Worm (Caenorhabditis elegans) whole organism, early embryonic: ENCODE data around the gene sox-4.

Experiments used
- ama-1 ChIP-seq: fragments of 150-350 bp; optimal IDR thresholded peaks from 2 replicates; lab custom pipeline; 2014
- ceh-13 ChIP-seq: fragments of 200-800 bp; sonication (Bioruptor generic); optimal IDR thresholded peaks from 2 replicates; lab custom pipeline; 2018; ENCODE audit warnings: mild to moderate bottlenecking, missing genetic modification characterization, missing compliant biosample characterization
- flt-1 ChIP-seq: fragments of 200-800 bp; sonication (Bioruptor generic); IDR thresholded peaks from 2 replicates; pipeline ENCODE4 v1.3.6; 2022; ENCODE audit warnings: missing genetic modification characterization, missing compliant biosample characterization
- hmg-4 ChIP-seq: fragments of 200-800 bp; sonication (Bioruptor generic); optimal IDR thresholded peaks from 2 replicates; lab custom pipeline; 2018; ENCODE audit warnings: mild to moderate bottlenecking, missing genetic modification characterization, missing compliant biosample characterization
- sea-1 ChIP-seq: fragments of 200-800 bp; sonication (Bioruptor generic); conservative IDR thresholded peaks from 2 replicates; pipeline ENCODE4 v1.3.6; 2022; ENCODE audit warnings: missing genetic modification characterization, missing compliant biosample characterization
- tbx-37 ChIP-seq: fragments of 200-800 bp; sonication (Bioruptor generic); conservative IDR thresholded peaks from 2 replicates; pipeline ENCODE4 v1.3.6; 2022; ENCODE audit warnings: missing genetic modification reagents, missing genetic modification characterization, missing compliant biosample characterization
- tra-4 ChIP-seq: sonication (generic microtip); optimal IDR thresholded peaks from 2 replicates; lab custom pipeline; 2017; ENCODE audit warnings: missing genetic modification characterization, missing compliant biosample characterization

- TF ChIP-seq flt-1 (GFP tag; lab: Robert Waterston, UW): no peak
- no peak for TF ChIP-seq sea-1
- TF ChIP-seq ama-1 (lab: Kevin White, UChicago): no peak
- TF ChIP-seq ceh-13 (GFP tag; lab: Kevin White, UChicago): no peak
- no peak for TF ChIP-seq tbx-37 (GFP tag; lab: Robert Waterston, UW)
- no peak for TF ChIP-seq tra-4 (tag; lab: Kevin White, UChicago)
- peak; percentile 65 for TF ChIP-seq hmg-4
These were observed 41.6 kb downstream of the sox-4 start for ce11 chrX:3467004-3467761.
